Fruit fly (Drosophila melanogaster) whole organism, embryonic: ENCODE measurements around the gene CG34313.

ENCODE experiments used
- B-H2 ChIP-seq: fragments of 200-800 bp; sonication (Bioruptor generic); optimal IDR thresholded peaks from 2 replicates; lab custom pipeline; 2018; ENCODE audit warnings: missing biosample characterization, mild to moderate bottlenecking, missing genetic modification characterization
- BEAF-32 ChIP-seq: fragments of 200-800 bp; sonication (Bioruptor generic); optimal IDR thresholded peaks from 3 replicates; lab custom pipeline; 2017; ENCODE audit warnings: missing biosample characterization, missing genetic modification characterization, mild to moderate bottlenecking, moderate library complexity, missing genetic modification reagents
- Blimp-1 ChIP-seq: fragments of 200-800 bp; sonication (Bioruptor generic); optimal IDR thresholded peaks from 3 replicates; lab custom pipeline; 2018; ENCODE audit warnings: missing biosample characterization, missing genetic modification characterization, mild to moderate bottlenecking, moderate library complexity, missing genetic modification reagents
- CG10209 ChIP-seq: fragments of 200-800 bp; sonication (Bioruptor generic); optimal IDR thresholded peaks from 3 replicates; lab custom pipeline; 2017; ENCODE audit warnings: missing biosample characterization, mild to moderate bottlenecking, missing genetic modification characterization, missing genetic modification reagents
- CG10366 ChIP-seq: fragments of 200-800 bp; sonication (Bioruptor generic); IDR thresholded peaks from 2 replicates; pipeline ENCODE4 v1.3.6; 2022; ENCODE audit warnings: missing biosample characterization, missing genetic modification characterization
- CG12104 ChIP-seq: fragments of 200-800 bp; sonication (Bioruptor generic); optimal IDR thresholded peaks from 3 replicates; lab custom pipeline; 2016; ENCODE audit warnings: missing biosample characterization, missing genetic modification characterization
- CG12391 ChIP-seq: fragments of 200-800 bp; sonication (Bioruptor generic); optimal IDR thresholded peaks from 3 replicates; lab custom pipeline; 2018; ENCODE audit warnings: missing biosample characterization, mild to moderate bottlenecking, missing genetic modification characterization, moderate library complexity
- CG13296 ChIP-seq: fragments of 200-800 bp; sonication (Bioruptor generic); optimal IDR thresholded peaks from 3 replicates; lab custom pipeline; 2018; ENCODE audit warnings: missing biosample characterization, mild to moderate bottlenecking, missing genetic modification characterization
- CG13424 ChIP-seq: fragments of 200-800 bp; sonication (Bioruptor generic); optimal IDR thresholded peaks from 2 replicates; lab custom pipeline; 2019; ENCODE audit warnings: missing biosample characterization, mild to moderate bottlenecking, missing genetic modification characterization, moderate library complexity
- CG15269 ChIP-seq: fragments of 200-800 bp; sonication (Bioruptor generic); optimal IDR thresholded peaks from 2 replicates; lab custom pipeline; 2018; ENCODE audit warnings: missing biosample characterization, mild to moderate bottlenecking, missing genetic modification characterization, moderate library complexity
- CG15479 ChIP-seq: fragments of 200-800 bp; sonication (Bioruptor generic); optimal IDR thresholded peaks from 3 replicates; lab custom pipeline; 2019; ENCODE audit warnings: missing biosample characterization, mild to moderate bottlenecking, missing genetic modification characterization, moderate library complexity
- CG2199 ChIP-seq: fragments of 200-800 bp; sonication (Bioruptor generic); IDR thresholded peaks from 3 replicates; pipeline ENCODE4 v1.3.6; 2022; ENCODE audit warnings: missing biosample characterization, missing genetic modification characterization
- CG2678 ChIP-seq: fragments of 200-800 bp; sonication (Bioruptor generic); optimal IDR thresholded peaks from 3 replicates; lab custom pipeline; 2019; ENCODE audit warnings: missing biosample characterization, mild to moderate bottlenecking, missing genetic modification characterization, moderate library complexity
- CG30020 ChIP-seq: fragments of 200-800 bp; optimal IDR thresholded peaks from 2 replicates; lab custom pipeline; 2019; ENCODE audit warnings: missing biosample characterization, mild to moderate bottlenecking, missing genetic modification characterization, moderate library complexity
- CG31388 ChIP-seq: fragments of 200-800 bp; sonication (Bioruptor generic); optimal IDR thresholded peaks from 2 replicates; lab custom pipeline; 2016; ENCODE audit warnings: missing biosample characterization, missing genetic modification characterization
- CG3163 ChIP-seq: fragments of 200-800 bp; sonication (Bioruptor generic); optimal IDR thresholded peaks from 3 replicates; lab custom pipeline; 2016; ENCODE audit warnings: missing biosample characterization, missing genetic modification characterization
- CG42726 ChIP-seq: fragments of 200-800 bp; sonication (Bioruptor generic); IDR thresholded peaks from 2 replicates; pipeline ENCODE4 v1.3.6; 2022; ENCODE audit warnings: missing biosample characterization, missing genetic modification characterization; ENCODE audit not compliant: partially characterized antibody
- CG4360 ChIP-seq: fragments of 200-800 bp; sonication (Bioruptor generic); IDR thresholded peaks from 2 replicates; pipeline ENCODE4 v1.3.6; 2022; ENCODE audit warnings: missing biosample characterization, missing genetic modification characterization
- CG6765 ChIP-seq: fragments of 200-800 bp; sonication (Bioruptor generic); optimal IDR thresholded peaks from 3 replicates; lab custom pipeline; 2017; ENCODE audit warnings: missing biosample characterization, mild to moderate bottlenecking, missing genetic modification characterization
- CG8290 ChIP-seq, 3 experiments: fragments of 200-800 bp; sonication (Bioruptor generic); optimal IDR thresholded peaks; 2 replicates each; lab custom pipeline; 2016 to 2019; ENCODE audit warnings: missing biosample characterization in 3 of 3, missing genetic modification characterization in 3 of 3, mild to moderate bottlenecking in 2 of 3, moderate library complexity in 1 of 3
- CG9215 ChIP-seq: fragments of 200-800 bp; sonication (Bioruptor generic); IDR thresholded peaks from 2 replicates; pipeline ENCODE4 v1.3.6; 2022; ENCODE audit warnings: missing biosample characterization, missing genetic modification characterization
- CG9437 ChIP-seq: fragments of 200-800 bp; sonication (Bioruptor generic); optimal IDR thresholded peaks from 2 replicates; lab custom pipeline; 2018; ENCODE audit warnings: missing biosample characterization, mild to moderate bottlenecking, missing genetic modification characterization
- CTCF ChIP-seq: fragments of 200-800 bp; sonication (Bioruptor generic); optimal IDR thresholded peaks from 2 replicates; lab custom pipeline; 2017; ENCODE audit warnings: missing biosample characterization, mild to moderate bottlenecking, missing genetic modification characterization, moderate library complexity
- Doc3 ChIP-seq: fragments of 200-800 bp; sonication (Bioruptor generic); IDR thresholded peaks from 3 replicates; pipeline ENCODE4 v1.3.6; 2022; ENCODE audit warnings: missing biosample characterization, missing genetic modification characterization; ENCODE audit not compliant: partially characterized antibody
- Elba2 ChIP-seq: fragments of 200-800 bp; sonication (Bioruptor generic); optimal IDR thresholded peaks from 3 replicates; lab custom pipeline; 2016; ENCODE audit warnings: missing biosample characterization, missing genetic modification characterization
- Ets65A ChIP-seq: fragments of 200-800 bp; sonication (Bioruptor generic); peaks from one replicate; lab custom pipeline; 2016; ENCODE audit warnings: missing biosample characterization, missing genetic modification characterization
- H15 ChIP-seq: fragments of 200-800 bp; sonication (Bioruptor generic); IDR thresholded peaks from 3 replicates; pipeline ENCODE4 v1.3.6; 2022; ENCODE audit warnings: missing biosample characterization, missing genetic modification characterization
- Hr51 ChIP-seq, 2 experiments: fragments of 200-800 bp; sonication (Bioruptor generic); optimal IDR thresholded peaks; 2 replicates in 1 of 2; 3 replicates in 1 of 2; lab custom pipeline; 2016 to 2018; ENCODE audit warnings: missing biosample characterization in 2 of 2, missing genetic modification characterization in 2 of 2, mild to moderate bottlenecking in 1 of 2, moderate library complexity in 1 of 2
- Lim3 ChIP-seq: fragments of 200-800 bp; sonication (Bioruptor generic); IDR thresholded peaks from 2 replicates; pipeline ENCODE4 v1.3.6; 2022; ENCODE audit warnings: missing biosample characterization, missing genetic modification characterization
- Lpt ChIP-seq: fragments of >200 bp; optimal IDR thresholded peaks from 2 replicates; lab custom pipeline; 2018; ENCODE audit warnings: missing biosample characterization, missing genetic modification characterization
- Max ChIP-seq: fragments of 200-800 bp; sonication (Bioruptor generic); optimal IDR thresholded peaks from 2 replicates; lab custom pipeline; 2016; ENCODE audit warnings: missing biosample characterization, mild to moderate bottlenecking, missing genetic modification characterization
- Med ChIP-seq: fragments of 200-800 bp; sonication (Bioruptor generic); peaks from one replicate; lab custom pipeline; 2016; ENCODE audit warnings: missing biosample characterization, missing genetic modification characterization, mild to moderate bottlenecking, inconsistent platforms, moderate library complexity
- Sox102F ChIP-seq: fragments of 200-800 bp; sonication (Bioruptor generic); optimal IDR thresholded peaks from 2 replicates; lab custom pipeline; 2018; ENCODE audit warnings: missing biosample characterization, mild to moderate bottlenecking, missing genetic modification characterization, moderate library complexity
- ap ChIP-seq: fragments of 200-800 bp; sonication (Bioruptor generic); IDR thresholded peaks from 2 replicates; pipeline ENCODE4 v1.3.6; 2022; ENCODE audit warnings: missing biosample characterization, missing genetic modification characterization
- bsh ChIP-seq, 2 experiments: fragments of 200-800 bp; sonication (Bioruptor generic); optimal IDR thresholded peaks; 2 replicates each; lab custom pipeline; 2017 to 2018; ENCODE audit warnings: mild to moderate bottlenecking in 2 of 2, missing biosample characterization in 2 of 2, missing genetic modification characterization in 2 of 2, moderate library complexity in 1 of 2
- dan ChIP-seq: fragments of 200-800 bp; sonication (Bioruptor generic); IDR thresholded peaks from 2 replicates; pipeline ENCODE4 v1.3.6; 2022; ENCODE audit warnings: missing biosample characterization, missing genetic modification characterization
- gce ChIP-seq: fragments of 200-800 bp; sonication (Bioruptor generic); IDR thresholded peaks from 3 replicates; pipeline ENCODE4 v1.3.6; 2022; ENCODE audit warnings: missing biosample characterization, missing genetic modification characterization
- gem ChIP-seq: fragments of 200-800 bp; sonication (Bioruptor generic); optimal IDR thresholded peaks from 2 replicates; lab custom pipeline; 2019; ENCODE audit warnings: missing biosample characterization, mild to moderate bottlenecking, missing genetic modification characterization, moderate library complexity
- grn ChIP-seq: fragments of 200-800 bp; sonication (Bioruptor generic); optimal IDR thresholded peaks from 3 replicates; lab custom pipeline; 2017; ENCODE audit warnings: missing biosample characterization, missing genetic modification characterization
- hkb ChIP-seq, 2 experiments: fragments of 200-800 bp in 1 of 2; fragments of >200 bp in 1 of 2; sonication (Bioruptor generic) in 1 of 2; IDR thresholded peaks in 1 of 2; optimal IDR thresholded peaks in 1 of 2; 2 replicates each; pipeline versions ENCODE4 v1.3.6 to Lab custom; 2017 to 2022; ENCODE audit warnings: missing biosample characterization in 1 of 2, missing genetic modification characterization in 1 of 2
- klu ChIP-seq: fragments of 200-800 bp; sonication (Bioruptor generic); IDR thresholded peaks from 2 replicates; pipeline ENCODE4 v1.3.6; 2022; ENCODE audit warnings: missing biosample characterization, missing genetic modification characterization
- knrl ChIP-seq: fragments of 200-800 bp; sonication (Bioruptor generic); IDR thresholded peaks from 3 replicates; pipeline ENCODE4 v1.3.6; 2022; ENCODE audit warnings: missing biosample characterization, missing genetic modification characterization; ENCODE audit not compliant: partially characterized antibody
- salm ChIP-seq: fragments of 200-800 bp; sonication (Bioruptor generic); optimal IDR thresholded peaks from 2 replicates; lab custom pipeline; 2018; ENCODE audit warnings: missing biosample characterization, mild to moderate bottlenecking, missing genetic modification characterization
- stc ChIP-seq: fragments of 200-800 bp; sonication (Bioruptor generic); IDR thresholded peaks from 2 replicates; pipeline ENCODE4 v1.3.6; 2022; ENCODE audit warnings: missing biosample characterization, missing genetic modification characterization
- stwl ChIP-seq: fragments of 200-800 bp; sonication (Bioruptor generic); optimal IDR thresholded peaks from 3 replicates; lab custom pipeline; 2018; ENCODE audit warnings: missing biosample characterization, mild to moderate bottlenecking, missing genetic modification characterization, moderate library complexity
- tap ChIP-seq: fragments of 200-800 bp; optimal IDR thresholded peaks from 3 replicates; lab custom pipeline; 2019; ENCODE audit warnings: missing biosample characterization, mild to moderate bottlenecking, missing genetic modification characterization, moderate library complexity
- tll ChIP-seq, 2 experiments: fragments of 200-800 bp in 1 of 2; fragments of >200 bp in 1 of 2; sonication (Bioruptor generic) in 1 of 2; optimal IDR thresholded peaks; 2 replicates each; lab custom pipeline; 2017 to 2019; ENCODE audit warnings: missing biosample characterization in 2 of 2, missing genetic modification characterization in 2 of 2, mild to moderate bottlenecking in 1 of 2, moderate library complexity in 1 of 2
- twi ChIP-seq: fragments of 200-800 bp; optimal IDR thresholded peaks from 2 replicates; lab custom pipeline; 2019; ENCODE audit warnings: missing biosample characterization, mild to moderate bottlenecking, missing genetic modification characterization, moderate library complexity
- unc-4 ChIP-seq: fragments of 200-800 bp; sonication (Bioruptor generic); IDR thresholded peaks from 2 replicates; pipeline ENCODE4 v1.3.6; 2022; ENCODE audit warnings: missing biosample characterization, missing genetic modification characterization; ENCODE audit not compliant: partially characterized antibody
- unpg ChIP-seq: fragments of 200-800 bp; sonication (Bioruptor generic); optimal IDR thresholded peaks from 3 replicates; lab custom pipeline; 2018; ENCODE audit warnings: missing biosample characterization, mild to moderate bottlenecking, missing genetic modification characterization, moderate library complexity
- z ChIP-seq: fragments of 200-800 bp; sonication (Bioruptor generic); IDR thresholded peaks from 3 replicates; pipeline ENCODE4 v1.3.6; 2022; ENCODE audit warnings: missing biosample characterization, missing genetic modification characterization

Gene CG34313

DNA sequence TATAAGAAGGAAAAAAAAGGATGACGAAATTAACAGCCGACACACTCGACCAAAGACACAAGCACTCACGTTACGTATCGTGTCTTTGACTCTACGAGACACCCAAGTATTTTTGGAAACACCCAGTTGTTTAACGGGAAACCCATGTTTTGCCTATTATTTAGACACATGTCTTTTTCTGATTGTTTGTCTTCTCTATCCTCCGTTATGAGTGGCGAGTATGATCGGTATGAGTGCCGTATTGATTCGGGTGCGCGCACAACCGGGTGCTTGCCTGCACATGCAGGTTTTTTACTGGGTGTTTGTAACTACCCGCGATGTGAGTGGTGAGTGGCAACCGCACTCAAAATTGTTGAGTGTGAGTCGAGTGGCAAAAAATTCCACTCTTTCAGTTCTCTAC lies 20.2 kb upstream of the CG34313 start:
- TF ChIP-seq Ets65A (GFP tag; lab: Kevin White, UChicago) = peak; percentile 78
- TF ChIP-seq CG9437 (GFP tag; lab: Kevin White, UChicago) = peak; percentile 79
- TF ChIP-seq CG42726 = no peak
- TF ChIP-seq grn (GFP tag; lab: Kevin White, UChicago) = no peak
- TF ChIP-seq Med = peak; percentile 75
- TF ChIP-seq unc-4 (GFP tag; lab: Robert Waterston, UW) = no peak
- peak in 1 of 2 experiments; percentile 51 for TF ChIP-seq tll (GFP tag; optimal IDR thresholded peaks at IDR 0.05; lab: Kevin White, UChicago)
- TF ChIP-seq Elba2 (GFP tag; lab: Kevin White, UChicago) = no peak
- TF ChIP-seq CG13296 = no peak
- no peak for TF ChIP-seq CG8290 (GFP tag; optimal IDR thresholded peaks at IDR 0.05; lab: Kevin White, UChicago)
- peak in 1 of 2 experiments; percentile 9 for TF ChIP-seq CG8290 (tag; optimal IDR thresholded peaks at IDR 0.05; lab: Kevin White, UChicago)
- TF ChIP-seq CTCF (GFP tag; lab: Kevin White, UChicago) = no peak
- TF ChIP-seq CG12104 (GFP tag; lab: Kevin White, UChicago) = no peak
- peak; percentile 21 for TF ChIP-seq CG3163 (GFP tag; lab: Kevin White, UChicago)
- TF ChIP-seq CG30020 (tag; lab: Kevin White, UChicago) = no peak
- no peak for TF ChIP-seq hkb (optimal IDR thresholded peaks at IDR 0.05; lab: Kevin White, UChicago)
- TF ChIP-seq hkb (GFP tag; IDR thresholded peaks at IDR 0.05; lab: Robert Waterston, UW) = no peak
- TF ChIP-seq dan = no peak
- peak; percentile 4 for TF ChIP-seq CG15479 (GFP tag; lab: Kevin White, UChicago)
- TF ChIP-seq salm (tag; lab: Kevin White, UChicago) = no peak
- peak; percentile 94 for TF ChIP-seq z (GFP tag; lab: Robert Waterston, UW)
- TF ChIP-seq CG6765 (GFP tag; lab: Kevin White, UChicago) = no peak
- TF ChIP-seq CG31388 = no peak
- no peak for TF ChIP-seq Max (GFP tag; lab: Kevin White, UChicago)
- TF ChIP-seq CG9215 (GFP tag; lab: Robert Waterston, UW) = no peak
- TF ChIP-seq CG10366 (GFP tag; lab: Robert Waterston, UW) = peak; percentile 9; the same call in 1 of the 2 replicates
- no peak for TF ChIP-seq Lim3 (GFP tag; lab: Robert Waterston, UW)
- no peak for TF ChIP-seq CG4360 (GFP tag; lab: Robert Waterston, UW)
- TF ChIP-seq stc (GFP tag; lab: Robert Waterston, UW) = no peak; the same call in 1 of the 2 replicates
- no peak for TF ChIP-seq ap (GFP tag; lab: Robert Waterston, UW)
- peak; percentile 87 for TF ChIP-seq twi (tag; lab: Kevin White, UChicago)
- no peak for TF ChIP-seq gce (GFP tag; lab: Robert Waterston, UW)
- TF ChIP-seq CG2199 (GFP tag; lab: Robert Waterston, UW) = peak; percentile 98
- no peak for TF ChIP-seq klu
- no peak for TF ChIP-seq CG10209 (GFP tag; lab: Kevin White, UChicago)
- no peak for TF ChIP-seq Doc3 (GFP tag; lab: Robert Waterston, UW)
- no peak for TF ChIP-seq knrl
- TF ChIP-seq, all 482 proteins: peak for 11

DNA sequence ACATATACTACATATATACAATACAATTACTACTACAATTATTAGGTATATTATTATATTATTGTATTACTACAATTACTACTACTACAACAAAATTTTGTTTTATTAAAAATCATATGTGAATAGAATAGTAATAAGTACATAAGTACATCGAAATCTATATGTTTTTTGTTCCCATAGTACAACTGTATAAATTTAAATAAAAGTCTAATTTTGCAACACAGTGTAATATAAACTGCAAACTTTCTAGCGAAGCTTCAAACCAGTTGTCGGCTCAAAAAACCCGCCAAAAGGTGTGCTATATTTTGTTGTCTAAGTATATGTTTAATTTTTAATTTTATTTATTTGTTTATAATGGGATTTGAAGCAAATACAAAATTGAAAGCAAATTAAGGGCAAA lies 19.8 kb upstream of the CG34313 start:
- TF ChIP-seq H15 (GFP tag; lab: Robert Waterston, UW) (no peak), stwl (tag; lab: Kevin White, UChicago) (peak; percentile 16), BEAF-32 (GFP tag; lab: Kevin White, UChicago) (no peak), CG15269 (tag; lab: Kevin White, UChicago) (peak; percentile 9), gem (peak; percentile 73), B-H2 (GFP tag; lab: Kevin White, UChicago) (no peak), tap (tag; lab: Kevin White, UChicago) (peak; percentile 25), bsh (GFP tag; optimal IDR thresholded peaks at IDR 0.05; lab: Kevin White, UChicago) (peak in 1 of 2 experiments; percentile 51), stc (GFP tag; lab: Robert Waterston, UW) (no peak), Lpt (no peak), CG12391 (tag; lab: Kevin White, UChicago) (peak; percentile 37), CG13424 (tag; lab: Kevin White, UChicago) (no peak), Sox102F (GFP tag; lab: Kevin White, UChicago) (peak; percentile 4), Blimp-1 (GFP tag; lab: Kevin White, UChicago) (peak; percentile 30), CG2678 (tag; lab: Kevin White, UChicago) (peak; percentile 19), unpg (GFP tag; lab: Kevin White, UChicago) (peak; percentile 44), Hr51 (GFP tag; optimal IDR thresholded peaks at IDR 0.05; lab: Kevin White, UChicago) (peak in 1 of 2 experiments; percentile 41)
